Worm (Caenorhabditis elegans): ENCODE results near the gene srbc-41.
A peak's percentile ranks its signal among the peaks of the same experiment; 100 is the strongest.

srbc-41 gene

ce11 chrV:1623429-1623828 lies 8.8 kb upstream of the srbc-41 start:
- no peak for TF ChIP-seq lin-13 (GFP tag; optimal IDR thresholded peaks at IDR 0.05)
- TF ChIP-seq nhr-129 (tag; optimal IDR thresholded peaks at IDR 0.05): no peak
- no peak for TF ChIP-seq ztf-1 (GFP tag; conservative IDR thresholded peaks at IDR 0.05)
- no peak for TF ChIP-seq mdl-1 (tag; optimal IDR thresholded peaks at IDR 0.05)
- no peak for TF ChIP-seq elt-1 (tag; optimal IDR thresholded peaks at IDR 0.05)
- no peak for TF ChIP-seq nhr-77 (tag; optimal IDR thresholded peaks at IDR 0.05)
- no peak for TF ChIP-seq aly-2 (tag; optimal IDR thresholded peaks at IDR 0.05)
- no peak for TF ChIP-seq dmd-4 (tag; optimal IDR thresholded peaks at IDR 0.05)
- TF ChIP-seq unc-62 (GFP tag; optimal IDR thresholded peaks at IDR 0.05): no peak
- no peak for TF ChIP-seq nhr-11 (tag; optimal IDR thresholded peaks at IDR 0.05)
- no peak for TF ChIP-seq fos-1 (tag; optimal IDR thresholded peaks at IDR 0.05)
- TF ChIP-seq crh-2 (tag; optimal IDR thresholded peaks at IDR 0.05): no peak
- no peak for TF ChIP-seq gmeb-1 (tag; optimal IDR thresholded peaks at IDR 0.05)
- TF ChIP-seq lin-39 (tag; optimal IDR thresholded peaks at IDR 0.05): no peak
- TF ChIP-seq sma-9 (GFP tag; optimal IDR thresholded peaks at IDR 0.05): no peak
- no peak for TF ChIP-seq sma-9 (tag; optimal IDR thresholded peaks at IDR 0.05)
- no peak for TF ChIP-seq mbf-1 (tag; optimal IDR thresholded peaks at IDR 0.05)
- TF ChIP-seq blmp-1 (tag; optimal IDR thresholded peaks at IDR 0.05; ENCODE audit: insufficient read depth): no peak
- TF ChIP-seq snpc-4 (tag; optimal IDR thresholded peaks at IDR 0.05): no peak

- TF ChIP-seq gmeb-1 (tag; optimal IDR thresholded peaks at IDR 0.05) (peak; percentile 5), ztf-1 (GFP tag; conservative IDR thresholded peaks at IDR 0.05) (no peak), mab-5 (tag; optimal IDR thresholded peaks at IDR 0.05) (no peak), zag-1 (tag; optimal IDR thresholded peaks at IDR 0.05) (no peak), C34F6.9 (tag; optimal IDR thresholded peaks at IDR 0.05) (peak; percentile 53), lin-11 (tag; optimal IDR thresholded peaks at IDR 0.05) (no peak), nhr-12 (tag; optimal IDR thresholded peaks at IDR 0.05) (no peak), fos-1 (tag; optimal IDR thresholded peaks at IDR 0.05) (no peak), ZK546.5 (tag; optimal IDR thresholded peaks at IDR 0.05) (no peak), unc-55 (GFP tag; optimal IDR thresholded peaks at IDR 0.05) (no peak), snpc-4 (tag; optimal IDR thresholded peaks at IDR 0.05) (no peak), dmd-4 (tag; optimal IDR thresholded peaks at IDR 0.05) (no peak), aly-2 (tag; optimal IDR thresholded peaks at IDR 0.05) (no peak), peb-1 (tag; optimal IDR thresholded peaks at IDR 0.05) (no peak), nhr-129 (tag; optimal IDR thresholded peaks at IDR 0.05) (peak; percentile 27), sem-4 (tag; optimal IDR thresholded peaks at IDR 0.05) (no peak), egl-27 (tag; optimal IDR thresholded peaks at IDR 0.05) (no peak), nhr-11 (tag; optimal IDR thresholded peaks at IDR 0.05) (no peak)
Observed at ce11 chrV:1621494-1621893, 6.9 kb upstream of the srbc-41 start, which contains the start of gene nhr-117. TSS of gene nhr-117 (minus strand) at chrV:1621520.

ce11 chrV:1620537-1620936 lies 5.9 kb upstream of the srbc-41 start:
- TF ChIP-seq crh-2 (tag; optimal IDR thresholded peaks at IDR 0.05) (no peak), elt-1 (tag; optimal IDR thresholded peaks at IDR 0.05) (no peak), ama-1 (optimal IDR thresholded peaks at IDR 0.05) (no peak), unc-62 (GFP tag; optimal IDR thresholded peaks at IDR 0.05) (no peak), sma-3 (GFP tag; optimal IDR thresholded peaks at IDR 0.05) (no peak), ceh-82 (tag; optimal IDR thresholded peaks at IDR 0.05) (no peak), snpc-4 (tag; optimal IDR thresholded peaks at IDR 0.05) (no peak), peb-1 (tag; optimal IDR thresholded peaks at IDR 0.05) (no peak), nhr-237 (tag; optimal IDR thresholded peaks at IDR 0.05) (no peak), lin-39 (tag; optimal IDR thresholded peaks at IDR 0.05) (no peak), alr-1 (tag; optimal IDR thresholded peaks at IDR 0.05) (no peak), nhr-23 (tag; optimal IDR thresholded peaks at IDR 0.05) (no peak), nhr-10 (tag; optimal IDR thresholded peaks at IDR 0.05) (no peak), gmeb-1 (tag; optimal IDR thresholded peaks at IDR 0.05) (no peak), nhr-25 (tag; optimal IDR thresholded peaks at IDR 0.05) (no peak)

- TF ChIP-seq nhr-11 (tag; optimal IDR thresholded peaks at IDR 0.05): no peak
- no peak for TF ChIP-seq gmeb-1 (tag; optimal IDR thresholded peaks at IDR 0.05)
- TF ChIP-seq unc-62 (GFP tag; optimal IDR thresholded peaks at IDR 0.05): no peak
- TF ChIP-seq crh-2 (tag; optimal IDR thresholded peaks at IDR 0.05): no peak
- no peak for TF ChIP-seq nhr-12 (tag; optimal IDR thresholded peaks at IDR 0.05)
Observed at ce11 chrV:1618760-1619159, 4.1 kb upstream of the srbc-41 start, which contains the start of gene nhr-179. TSS of gene nhr-179 (minus strand) at chrV:1618860.
